Worm (Caenorhabditis elegans) whole organism, L4/young adult: Measurements from ENCODE around the gene dsh-1.

Source experiments
- W03F9.2 ChIP-seq: fragments of 150-350 bp; optimal IDR thresholded peaks from 2 replicates; lab custom pipeline; 2014; ENCODE audit warnings: missing biosample characterization, missing genetic modification characterization
- dao-5 ChIP-seq: sonication (generic microtip); optimal IDR thresholded peaks from 2 replicates; lab custom pipeline; 2016; ENCODE audit warnings: missing genotype, missing genetic modification characterization, moderate library complexity, missing compliant biosample characterization
- him-1 ChIP-seq: sonication (generic microtip); optimal IDR thresholded peaks from 2 replicates; lab custom pipeline; 2016; ENCODE audit warnings: missing genotype, missing genetic modification reagents, missing genetic modification characterization, missing compliant biosample characterization

dsh-1 gene

DNA sequence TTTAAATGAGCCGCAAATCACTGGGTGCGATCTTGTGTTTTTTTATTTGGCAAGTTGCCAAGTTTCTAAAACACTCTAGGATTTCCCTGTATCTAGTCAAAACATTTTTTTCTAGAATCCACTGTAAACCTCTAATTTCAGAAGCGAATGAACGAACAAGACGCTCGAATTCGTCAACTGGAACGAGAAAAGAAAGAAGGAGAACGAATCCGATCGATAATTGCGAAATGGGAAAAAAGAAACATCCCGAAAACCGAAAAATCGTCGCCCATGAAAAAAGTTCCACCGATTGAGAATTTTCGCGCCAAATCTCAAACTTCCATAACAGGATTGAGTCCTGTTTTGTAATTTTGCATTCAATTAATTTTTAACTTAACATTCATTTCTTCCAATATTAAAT is 48.2 kb downstream of the dsh-1 start:
- no peak for TF ChIP-seq him-1
- no peak for TF ChIP-seq W03F9.2 (tag; lab: Kevin White, UChicago)

DNA sequence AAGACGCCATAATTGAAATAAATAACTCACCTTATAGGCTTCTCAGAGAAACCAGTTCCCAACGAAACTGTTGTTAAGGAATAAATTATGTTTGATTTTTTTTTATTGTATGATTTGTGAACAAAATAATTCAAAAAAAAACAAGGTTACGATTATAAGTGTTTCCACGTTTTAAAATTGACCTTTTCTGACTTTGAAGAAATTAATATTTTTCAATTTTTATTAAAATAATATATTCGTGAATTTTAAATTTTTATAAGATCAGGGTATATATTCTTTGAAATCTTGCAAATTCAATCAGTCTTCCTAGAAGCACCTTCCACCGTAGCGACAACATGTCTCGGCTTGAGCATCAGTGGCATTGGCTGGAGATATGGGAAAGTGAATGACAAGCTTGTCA is 50.8 kb downstream of the dsh-1 start, which contains the start of gene C27D6.3:
Gene C27D6.3, minus strand, starts transcription at position 101 of the 400 bp plus-strand sequence.
- no peak for TF ChIP-seq him-1
- TF ChIP-seq dao-5 (tag; lab: Kevin White, UChicago): no peak

DNA sequence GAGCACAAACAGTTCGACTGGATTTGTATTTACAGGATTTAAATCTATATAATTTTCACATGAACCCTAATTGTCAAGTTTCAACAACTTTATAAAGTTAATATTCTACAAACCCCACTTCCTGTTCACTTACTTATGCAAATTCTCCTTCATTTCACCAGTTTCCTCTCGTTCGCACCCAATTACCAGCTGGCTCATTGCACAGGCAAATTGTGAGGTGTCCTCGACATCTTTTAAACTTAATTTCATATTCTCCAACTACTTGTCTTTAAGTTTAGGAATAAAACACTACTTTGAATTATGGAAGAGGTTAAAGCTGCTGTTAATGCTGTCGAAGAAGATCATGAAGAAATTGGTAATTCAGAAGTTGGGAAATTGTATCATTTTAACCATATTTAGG is 52.7 kb downstream of the dsh-1 start, which contains the start of gene C27D6.1:
Gene C27D6.1, plus strand, starts transcription at position 301 of the 400 bp plus-strand sequence.
- TF ChIP-seq dao-5 (tag; lab: Kevin White, UChicago) (no peak), him-1 (no peak), W03F9.2 (tag; lab: Kevin White, UChicago) (no peak)

DNA sequence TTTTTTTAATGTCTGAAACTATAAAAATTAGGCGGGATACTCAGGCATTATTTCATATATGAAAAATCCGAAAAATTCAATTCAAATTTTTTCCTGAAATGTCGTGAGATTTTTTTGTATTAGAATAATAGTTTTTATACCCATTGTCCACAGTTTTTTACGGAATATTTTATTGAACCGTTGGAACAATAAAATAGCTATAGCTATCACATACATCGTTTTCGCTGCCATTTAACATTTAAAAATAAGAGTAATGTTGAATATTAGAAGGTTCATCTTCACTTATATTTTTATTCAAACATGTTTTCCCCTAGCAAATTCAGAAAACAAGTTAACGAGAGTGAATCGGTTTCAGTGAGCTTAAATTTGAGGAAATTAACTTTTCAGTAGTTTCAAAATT is 53.6 kb downstream of the dsh-1 start, which contains the start of gene C27D6.15:
Gene C27D6.15, plus strand, starts transcription at position 301 of the 400 bp plus-strand sequence.
- TF ChIP-seq him-1: no peak
- no peak for TF ChIP-seq dao-5 (tag; lab: Kevin White, UChicago)
- no peak for TF ChIP-seq W03F9.2 (tag; lab: Kevin White, UChicago)

DNA sequence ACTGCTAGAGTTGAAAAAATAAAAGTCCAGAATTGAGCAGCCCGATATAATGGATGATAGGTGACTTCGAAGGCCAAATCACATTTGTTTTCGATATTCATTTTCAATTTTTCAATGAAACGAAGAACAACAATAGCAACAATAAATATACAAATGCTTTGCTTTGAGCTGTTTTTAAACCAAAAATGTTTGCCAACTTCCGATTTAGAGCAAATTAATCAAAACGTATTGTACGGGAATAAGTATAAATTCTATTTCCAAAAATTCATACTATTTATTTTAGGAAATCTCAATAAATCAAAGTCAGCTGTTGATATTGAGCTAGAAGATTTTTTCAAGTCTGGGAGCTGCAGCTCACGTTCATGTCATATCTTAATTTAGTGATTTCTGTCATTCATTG is 54.3 kb downstream of the dsh-1 start, which contains the start of gene srb-1:
Gene srb-1, minus strand, starts transcription at position 101 of the 400 bp plus-strand sequence.
- TF ChIP-seq W03F9.2 (tag; lab: Kevin White, UChicago) (no peak), dao-5 (tag; lab: Kevin White, UChicago) (no peak), him-1 (no peak)

DNA sequence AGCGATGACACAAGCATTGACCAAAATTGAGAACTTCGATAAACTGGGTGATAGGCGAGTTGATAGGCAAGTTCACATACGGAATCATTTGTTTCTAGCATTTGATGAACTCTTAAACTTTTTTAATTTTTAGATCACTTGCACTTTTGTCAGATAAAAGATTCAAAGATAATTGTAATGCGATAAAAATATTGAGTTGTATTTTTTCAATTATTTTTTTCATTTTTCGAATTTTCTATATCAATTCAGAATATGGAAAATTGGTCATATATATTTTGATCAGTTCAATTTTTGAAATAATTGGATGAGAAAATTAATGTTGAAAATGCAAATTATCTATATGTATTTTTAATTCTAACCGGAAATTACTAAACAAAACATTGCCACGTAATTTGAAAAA is 58.4 kb downstream of the dsh-1 start, which contains the start of gene srb-3:
Gene srb-3, minus strand, starts transcription at position 101 of the 400 bp plus-strand sequence.
- TF ChIP-seq him-1: no peak
